Fruit fly (Drosophila melanogaster) whole organism, adult: Measurements from ENCODE around the gene Sema5c.
A peak's percentile ranks its signal among the peaks of the same experiment; 100 is the strongest.

Experiments
- CG11617 ChIP-seq: fragments of 200-800 bp; sonication (Bioruptor generic); optimal IDR thresholded peaks from 2 replicates; lab custom pipeline; 2017; ENCODE audit warnings: mild to moderate bottlenecking, missing biosample characterization, missing genetic modification reagents, missing genetic modification characterization
- CG12768 ChIP-seq: fragments of 200-800 bp; sonication (Bioruptor generic); optimal IDR thresholded peaks from 2 replicates; lab custom pipeline; 2017; ENCODE audit warnings: missing biosample characterization, missing genetic modification characterization, mild to moderate bottlenecking, moderate library complexity, missing genetic modification reagents
- CG14711 ChIP-seq: fragments of 200-800 bp; sonication (Bioruptor generic); optimal IDR thresholded peaks from 2 replicates; lab custom pipeline; 2018; ENCODE audit warnings: missing biosample characterization, mild to moderate bottlenecking, missing genetic modification characterization, moderate library complexity
- CG1620 ChIP-seq: fragments of 200-800 bp; sonication (Bioruptor generic); optimal IDR thresholded peaks from 2 replicates; lab custom pipeline; 2016; ENCODE audit warnings: missing biosample characterization, missing genetic modification characterization
- CG33017 ChIP-seq: fragments of 200-800 bp; sonication (Bioruptor generic); optimal IDR thresholded peaks from 2 replicates; lab custom pipeline; 2018; ENCODE audit warnings: missing biosample characterization, mild to moderate bottlenecking, missing genetic modification characterization, moderate library complexity
- CG5204 ChIP-seq: fragments of 200-800 bp; sonication (Bioruptor generic); optimal IDR thresholded peaks from 2 replicates; lab custom pipeline; 2016; ENCODE audit warnings: missing biosample characterization, missing genetic modification characterization
- CG7045 ChIP-seq: fragments of 200-800 bp; sonication (Bioruptor generic); optimal IDR thresholded peaks from 2 replicates; lab custom pipeline; 2017; ENCODE audit warnings: missing biosample characterization, mild to moderate bottlenecking, missing genetic modification characterization
- CG7101 ChIP-seq: fragments of 200-800 bp; sonication (Bioruptor generic); optimal IDR thresholded peaks from 2 replicates; lab custom pipeline; 2018; ENCODE audit warnings: missing biosample characterization, mild to moderate bottlenecking, missing genetic modification characterization, moderate library complexity
- Clk ChIP-seq: fragments of 200-800 bp; sonication (Bioruptor generic); optimal IDR thresholded peaks from 2 replicates; lab custom pipeline; 2017; ENCODE audit warnings: missing biosample characterization, missing genetic modification characterization
- Crg-1 ChIP-seq: fragments of 200-800 bp; sonication (Bioruptor generic); optimal IDR thresholded peaks from 2 replicates; lab custom pipeline; 2016; ENCODE audit warnings: missing biosample characterization, missing genetic modification characterization
- Hr96 ChIP-seq: fragments of 200-800 bp; sonication (Bioruptor generic); optimal IDR thresholded peaks from 2 replicates; lab custom pipeline; 2016; ENCODE audit warnings: missing biosample characterization, missing genetic modification characterization
- Mnt ChIP-seq: fragments of 200-800 bp; sonication (Bioruptor generic); optimal IDR thresholded peaks from 2 replicates; lab custom pipeline; 2016; ENCODE audit warnings: missing biosample characterization, mild to moderate bottlenecking, missing genetic modification characterization
- bab1 ChIP-seq: fragments of 200-800 bp; sonication (Bioruptor generic); optimal IDR thresholded peaks from 3 replicates; lab custom pipeline; 2019; ENCODE audit warnings: missing biosample characterization, mild to moderate bottlenecking, missing genetic modification characterization, moderate library complexity
- cic ChIP-seq: fragments of 200-800 bp; sonication (Bioruptor generic); optimal IDR thresholded peaks from 2 replicates; lab custom pipeline; 2017; ENCODE audit warnings: missing biosample characterization, mild to moderate bottlenecking, missing genetic modification characterization, moderate library complexity
- cnc ChIP-seq, 2 experiments: fragments of >200 bp; optimal IDR thresholded peaks; 2 replicates each; lab custom pipeline; 2017
- kay ChIP-seq: fragments of 200-800 bp; sonication (Bioruptor generic); peaks from one replicate; lab custom pipeline; 2016; ENCODE audit warnings: missing biosample characterization, missing genetic modification characterization, borderline replicate concordance
- ovo ChIP-seq: fragments of 200-800 bp; sonication (Bioruptor generic); optimal IDR thresholded peaks from 2 replicates; lab custom pipeline; 2016; ENCODE audit warnings: missing biosample characterization, missing genetic modification characterization
- pad ChIP-seq: fragments of 200-800 bp; sonication (Bioruptor generic); optimal IDR thresholded peaks from 3 replicates; lab custom pipeline; 2017; ENCODE audit warnings: missing biosample characterization, missing genetic modification characterization, mild to moderate bottlenecking, moderate library complexity, missing genetic modification reagents
- tj ChIP-seq: fragments of 200-800 bp; sonication (Bioruptor generic); optimal IDR thresholded peaks from 3 replicates; lab custom pipeline; 2017; ENCODE audit warnings: missing biosample characterization, mild to moderate bottlenecking, missing genetic modification characterization, moderate library complexity
- toe ChIP-seq: fragments of 200-800 bp; sonication (Bioruptor generic); optimal IDR thresholded peaks from 2 replicates; lab custom pipeline; 2016; ENCODE audit warnings: missing biosample characterization, missing genetic modification characterization

Gene Sema5c

dm6 chr3L:12060101-12060500 lies 21.5 kb downstream of the Sema5c start:
- TF ChIP-seq ovo (no peak), CG33017 (tag; lab: Kevin White, UChicago) (no peak), CG7101 (no peak), pad (GFP tag; lab: Kevin White, UChicago) (no peak), bab1 (GFP tag; lab: Kevin White, UChicago) (no peak), cnc (optimal IDR thresholded peaks at IDR 0.05; lab: Kevin White, UChicago) (no peak), Hr96 (GFP tag; lab: Kevin White, UChicago) (no peak), CG12768 (GFP tag; lab: Kevin White, UChicago) (no peak), CG1620 (GFP tag; lab: Kevin White, UChicago) (no peak), toe (no peak), Mnt (GFP tag; lab: Kevin White, UChicago) (no peak), CG11617 (GFP tag; lab: Kevin White, UChicago) (no peak), cic (GFP tag; lab: Kevin White, UChicago) (no peak), Crg-1 (GFP tag; lab: Kevin White, UChicago) (no peak), kay (GFP tag; lab: Kevin White, UChicago) (no peak), CG14711 (no peak), CG5204 (no peak), Clk (GFP tag; lab: Kevin White, UChicago) (no peak), CG7045 (GFP tag; lab: Kevin White, UChicago) (no peak)

DNA sequence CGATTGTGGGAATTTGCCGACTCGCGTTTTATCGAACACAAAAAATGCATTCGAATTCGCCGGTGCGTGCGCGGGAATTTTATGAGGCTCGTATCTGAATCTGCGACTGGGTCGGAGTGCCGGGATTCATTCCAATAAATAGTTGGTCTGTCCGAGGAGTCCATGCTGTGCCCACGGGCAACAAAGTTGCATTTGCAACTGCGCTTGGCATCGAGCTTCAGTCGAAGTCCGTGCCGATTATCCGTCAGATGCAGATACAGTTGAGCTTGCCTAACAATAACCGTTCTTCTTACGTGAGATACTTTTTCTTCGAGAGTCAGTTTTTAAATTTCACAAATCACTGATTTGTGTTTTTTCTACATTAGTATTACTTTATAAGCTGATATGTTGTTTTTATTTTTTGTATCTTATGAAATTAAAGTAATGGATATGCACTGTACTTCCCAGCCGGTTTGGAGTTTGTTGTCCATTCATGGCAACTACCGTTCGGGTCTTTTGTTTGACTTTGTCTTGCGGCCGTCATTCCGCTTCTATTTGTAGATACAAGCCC lies 23.3 kb downstream of the Sema5c start:
- no peak for TF ChIP-seq kay (GFP tag; lab: Kevin White, UChicago)
- TF ChIP-seq CG1620 (GFP tag; lab: Kevin White, UChicago) = no peak
- TF ChIP-seq Hr96 (GFP tag; lab: Kevin White, UChicago) = no peak

dm6 chr3L:12057585-12057984 lies 24.0 kb downstream of the Sema5c start:
- no peak for TF ChIP-seq Clk (GFP tag; lab: Kevin White, UChicago)
- TF ChIP-seq CG1620 (GFP tag; lab: Kevin White, UChicago) = no peak
- TF ChIP-seq CG5204 = no peak
- TF ChIP-seq pad (GFP tag; lab: Kevin White, UChicago) = peak; percentile 44
- no peak for TF ChIP-seq CG14711

DNA sequence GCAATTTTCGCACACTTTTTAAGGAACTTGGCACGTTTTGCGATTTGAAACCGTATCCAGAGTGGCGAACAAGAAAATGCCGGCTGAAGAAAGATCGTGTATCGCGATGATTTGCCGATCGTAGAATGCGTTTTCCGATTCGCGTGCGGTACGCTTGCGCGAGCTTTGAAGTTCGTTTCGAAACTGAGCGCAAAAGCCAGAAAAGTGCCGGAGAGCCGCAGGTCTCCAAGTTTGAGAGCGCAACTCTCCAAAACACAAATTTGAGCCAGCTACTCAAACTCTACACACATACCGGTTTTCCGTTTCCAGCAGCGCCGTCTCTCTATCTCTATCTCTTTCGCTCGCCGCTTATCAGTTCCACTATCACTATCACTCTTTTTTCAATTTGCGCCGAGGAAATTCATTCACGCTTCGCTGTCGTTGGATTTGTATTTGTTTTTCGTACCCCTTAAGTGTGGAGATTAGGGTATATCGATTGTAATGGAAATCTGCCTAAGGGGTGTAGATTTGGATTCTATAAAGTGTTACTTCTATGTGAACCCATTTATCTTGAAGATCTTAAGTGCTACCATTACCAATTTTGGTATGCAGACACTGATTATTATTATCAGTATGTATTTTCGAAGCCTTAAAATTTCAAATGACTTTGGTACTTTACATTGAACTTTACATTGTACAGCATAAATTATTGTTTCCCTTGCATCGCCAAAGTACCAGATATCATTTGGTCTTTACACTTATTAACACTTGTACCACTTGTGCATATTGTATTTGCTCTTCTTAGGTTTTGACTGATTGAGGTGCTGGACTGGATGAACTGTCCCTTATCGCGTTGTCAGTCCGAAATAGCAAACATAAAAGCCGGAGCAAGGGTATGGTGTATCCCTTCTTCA lies 25.1 kb downstream of the Sema5c start:
- TF ChIP-seq CG14711 (peak; percentile 35), Hr96 (GFP tag; lab: Kevin White, UChicago) (no peak), cnc (optimal IDR thresholded peaks at IDR 0.05; lab: Kevin White, UChicago) (no peak), Mnt (GFP tag; lab: Kevin White, UChicago) (peak; percentile 25), CG12768 (GFP tag; lab: Kevin White, UChicago) (no peak), CG7045 (GFP tag; lab: Kevin White, UChicago) (peak; percentile 11), cic (GFP tag; lab: Kevin White, UChicago) (peak; percentile 99), bab1 (GFP tag; lab: Kevin White, UChicago) (no peak), Clk (GFP tag; lab: Kevin White, UChicago) (no peak), kay (GFP tag; lab: Kevin White, UChicago) (peak; percentile 63), CG5204 (peak; percentile 38), pad (GFP tag; lab: Kevin White, UChicago) (peak; percentile 3), CG11617 (GFP tag; lab: Kevin White, UChicago) (peak; percentile 34), CG7101 (peak; percentile 13), CG33017 (tag; lab: Kevin White, UChicago) (no peak), tj (GFP tag; lab: Kevin White, UChicago) (peak; percentile 78), toe (peak; percentile 31)

- TF ChIP-seq CG1620 (GFP tag; lab: Kevin White, UChicago) (no peak), CG11617 (GFP tag; lab: Kevin White, UChicago) (no peak), tj (GFP tag; lab: Kevin White, UChicago) (no peak), CG7045 (GFP tag; lab: Kevin White, UChicago) (no peak), Crg-1 (GFP tag; lab: Kevin White, UChicago) (no peak), kay (GFP tag; lab: Kevin White, UChicago) (no peak)
Measured at dm6 chr3L:12053695-12054094, 27.9 kb downstream of the Sema5c start.

- TF ChIP-seq Clk (GFP tag; lab: Kevin White, UChicago) = no peak
- TF ChIP-seq Mnt (GFP tag; lab: Kevin White, UChicago) = no peak
- TF ChIP-seq tj (GFP tag; lab: Kevin White, UChicago) = no peak
- no peak for TF ChIP-seq CG14711
- no peak for TF ChIP-seq CG5204
- peak; percentile 18 for TF ChIP-seq CG33017 (tag; lab: Kevin White, UChicago)
Measured at dm6 chr3L:12050629-12051028, 31.0 kb downstream of the Sema5c start.
